Worm (Caenorhabditis elegans): ENCODE measurements around the gene zyx-1.

The zyx-1 gene

ce11 chrII:13056580-13056979 lies at the start of gene zyx-1:
Gene zyx-1 (plus strand): TSS chrII:13056910.
- TF ChIP-seq ekl-4 (GFP tag; IDR thresholded peaks at IDR 0.05) (no peak), sdz-38 (tag; optimal IDR thresholded peaks at IDR 0.05) (no peak), dpff-1 (tag; optimal IDR thresholded peaks at IDR 0.05) (no peak), egrh-3 (GFP tag; IDR thresholded peaks at IDR 0.05) (peak; percentile 37; the same call in 1 of the 2 replicates), lin-40 (tag; optimal IDR thresholded peaks at IDR 0.05) (no peak), tbp1 (GFP tag; optimal IDR thresholded peaks at IDR 0.05) (no peak), B0035.1 (tag; optimal IDR thresholded peaks at IDR 0.05) (no peak), F33H1.4 (GFP tag; IDR thresholded peaks at IDR 0.05) (no peak), rcor-1 (GFP tag; IDR thresholded peaks at IDR 0.05) (no peak), zfh-2 (GFP tag; conservative IDR thresholded peaks at IDR 0.05) (peak; percentile 88), fkh-3 (tag; optimal IDR thresholded peaks at IDR 0.05) (no peak)

DNA sequence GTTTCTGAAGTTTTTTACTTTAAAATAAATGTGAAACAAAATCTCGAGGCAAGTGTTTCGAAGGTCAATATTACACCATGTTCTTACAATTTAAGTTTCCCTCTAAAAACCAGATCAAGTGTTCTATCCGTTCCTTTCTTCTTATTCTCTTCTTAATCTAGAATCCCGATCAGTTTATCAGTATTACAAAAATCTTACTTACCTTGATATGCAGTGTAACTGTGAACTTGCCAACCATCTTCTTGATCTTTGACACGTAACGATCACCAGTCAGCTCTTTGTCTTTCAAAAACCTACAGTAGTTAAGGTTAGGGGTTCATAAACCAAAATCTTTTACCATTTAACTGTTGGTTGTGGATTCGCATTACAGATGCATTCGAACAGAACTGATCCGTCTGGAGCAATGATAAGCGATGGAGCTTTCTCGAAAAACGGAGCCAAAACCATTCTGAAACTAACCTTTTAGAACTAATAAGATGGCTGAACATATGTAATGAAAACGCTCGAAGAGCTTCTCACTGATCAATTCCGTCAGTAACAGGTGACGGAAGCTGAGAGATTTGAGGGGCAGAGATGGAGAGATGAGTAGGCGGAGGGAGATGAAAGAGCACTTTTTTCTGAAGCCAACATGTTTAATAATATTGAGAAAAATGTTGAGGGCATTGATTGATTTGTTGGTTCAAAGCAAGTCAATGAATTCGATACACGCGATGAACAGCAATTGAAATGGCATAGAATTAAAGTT lies 48.8 kb upstream of the zyx-1 start, which contains the start of gene oig-2:
oig-2 (minus strand) TSS at position 448 of the 745 bp plus-strand sequence.
- no peak for TF ChIP-seq F57C9.4 (tag; optimal IDR thresholded peaks at IDR 0.05)
- TF ChIP-seq T26A5.8 (tag; optimal IDR thresholded peaks at IDR 0.05), result no peak
- no peak for TF ChIP-seq ets-4 (GFP tag; optimal IDR thresholded peaks at IDR 0.05)
- no peak for TF ChIP-seq F52B5.7 (tag; optimal IDR thresholded peaks at IDR 0.05)
- TF ChIP-seq F57A8.1 (GFP tag; optimal IDR thresholded peaks at IDR 0.05), result no peak
- TF ChIP-seq pha-4 (tag; optimal IDR thresholded peaks at IDR 0.05), result no peak
- no peak for TF ChIP-seq atf-7 (tag; optimal IDR thresholded peaks at IDR 0.05)
- no peak for TF ChIP-seq hlh-26 (GFP tag; conservative IDR thresholded peaks at IDR 0.05)
- TF ChIP-seq cebp-1 (GFP tag; IDR thresholded peaks at IDR 0.05), result no peak
- no peak for TF ChIP-seq cebp-1 (tag; optimal IDR thresholded peaks at IDR 0.05)

DNA sequence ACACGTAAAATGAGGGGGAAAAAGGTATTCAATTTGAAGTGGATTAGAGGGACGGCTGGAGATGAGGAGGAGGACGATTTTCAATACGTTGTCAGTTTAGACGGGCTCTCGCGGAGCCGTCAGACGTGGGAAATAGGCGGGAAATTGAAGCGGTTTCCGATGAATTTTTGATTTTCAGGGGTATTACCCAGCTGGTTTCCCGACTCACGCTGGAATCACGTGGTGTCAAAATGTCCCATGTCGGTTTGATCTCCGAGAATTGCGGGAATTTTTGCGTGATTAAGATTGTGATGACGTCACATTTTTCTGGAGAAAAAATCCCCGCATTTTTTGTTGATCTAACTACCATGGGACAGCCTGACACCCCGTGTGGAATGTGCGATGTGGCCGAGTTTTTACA lies 44.0 kb upstream of the zyx-1 start:
- TF ChIP-seq nhr-80 (tag; optimal IDR thresholded peaks at IDR 0.05), result no peak
- TF ChIP-seq Y53F4B.3 (GFP tag; IDR thresholded peaks at IDR 0.05), result no peak
- TF ChIP-seq ztf-28 (GFP tag; IDR thresholded peaks at IDR 0.05), result no peak
- no peak for TF ChIP-seq F57A8.1 (GFP tag; optimal IDR thresholded peaks at IDR 0.05)
- no peak for TF ChIP-seq fkh-3 (tag; optimal IDR thresholded peaks at IDR 0.05)
- TF ChIP-seq atf-7 (tag; optimal IDR thresholded peaks at IDR 0.05), result peak; percentile 21

ce11 chrII:13013966-13014365 lies 42.7 kb upstream of the zyx-1 start, which contains the start of gene F18A11.5:
Gene F18A11.5 (minus strand): TSS chrII:13014286.
- TF ChIP-seq ztf-25 (GFP tag; IDR thresholded peaks at IDR 0.05) (peak; percentile 46; the same call in 1 of the 2 replicates), F52B5.7 (tag; optimal IDR thresholded peaks at IDR 0.05) (peak; percentile 36), F57C9.4 (tag; optimal IDR thresholded peaks at IDR 0.05) (no peak), snpc-4 (GFP tag; optimal IDR thresholded peaks at IDR 0.05) (no peak), snpc-4 (tag; optimal IDR thresholded peaks at IDR 0.05) (peak in 1 of 4 experiments; percentile 20), Y95B8A.8 (GFP tag; IDR thresholded peaks at IDR 0.05) (peak; percentile 60; the same call in 1 of the 2 replicates), snpc-3.4 (tag; optimal IDR thresholded peaks at IDR 0.05) (peak; percentile 33), hrde-1 (tag; optimal IDR thresholded peaks at IDR 0.05; ENCODE audit: borderline replicate concordance) (peak; percentile 46), nfya-1 (tag; optimal IDR thresholded peaks at IDR 0.05; ENCODE audit: borderline replicate concordance, insufficient read depth) (no peak)

- 0 out of 2 replicates have a peak, but pooled peaks have one; percentile 39 for TF ChIP-seq C17E4.6 (GFP tag; IDR thresholded peaks at IDR 0.05)
- TF ChIP-seq lag-1 (GFP tag; IDR thresholded peaks at IDR 0.05), result peak; percentile 65; the same call in 1 of the 2 replicates
- TF ChIP-seq lin-54 (GFP tag; optimal IDR thresholded peaks at IDR 0.05), result peak; percentile 41
- peak; percentile 81 for TF ChIP-seq hmg-1.2 (GFP tag; IDR thresholded peaks at IDR 0.05)
- peak; percentile 97 for TF ChIP-seq Y53G8AR.9 (GFP tag; conservative IDR thresholded peaks at IDR 0.05)
- TF ChIP-seq let-526 (GFP tag; IDR thresholded peaks at IDR 0.05), result peak; percentile 91
- peak; percentile 60 for TF ChIP-seq madf-6 (GFP tag; IDR thresholded peaks at IDR 0.05)
- TF ChIP-seq ceh-100 (GFP tag; IDR thresholded peaks at IDR 0.05), result peak; percentile 76
- peak; percentile 63; the same call in 1 of the 2 replicates for TF ChIP-seq ztf-6 (GFP tag; IDR thresholded peaks at IDR 0.05)
- peak; percentile 92 for TF ChIP-seq C06A6.2 (GFP tag; conservative IDR thresholded peaks at IDR 0.05)
- TF ChIP-seq F39B2.1 (GFP tag; IDR thresholded peaks at IDR 0.05), result peak; percentile 100
Measured at ce11 chrII:13016381-13016780, 40.3 kb upstream of the zyx-1 start.

Data from whole organism, young adult.